Worm (Caenorhabditis elegans) whole organism, dauer: ENCODE data around the gene jmjd-1.2.

Experiments used
- unc-62 ChIP-seq: sonication (generic microtip); optimal IDR thresholded peaks from 2 replicates; lab custom pipeline; 2017; ENCODE audit warnings: missing biosample characterization, missing genetic modification reagents, missing genetic modification characterization

Gene jmjd-1.2

ce11 chrIV:4660151-4661041 lies at the start of gene jmjd-1.2, which contains the start of gene F29B9.11:
jmjd-1.2 (plus strand) TSS chrIV:4660991.
F29B9.11 (minus strand) TSS chrIV:4660201.
- TF ChIP-seq unc-62 = no peak

ce11 chrIV:4611740-4612139 lies 49.1 kb upstream of the jmjd-1.2 start:
- no peak for TF ChIP-seq unc-62

ce11 chrIV:4612597-4612996 lies 48.2 kb upstream of the jmjd-1.2 start:
- no peak for TF ChIP-seq unc-62

DNA sequence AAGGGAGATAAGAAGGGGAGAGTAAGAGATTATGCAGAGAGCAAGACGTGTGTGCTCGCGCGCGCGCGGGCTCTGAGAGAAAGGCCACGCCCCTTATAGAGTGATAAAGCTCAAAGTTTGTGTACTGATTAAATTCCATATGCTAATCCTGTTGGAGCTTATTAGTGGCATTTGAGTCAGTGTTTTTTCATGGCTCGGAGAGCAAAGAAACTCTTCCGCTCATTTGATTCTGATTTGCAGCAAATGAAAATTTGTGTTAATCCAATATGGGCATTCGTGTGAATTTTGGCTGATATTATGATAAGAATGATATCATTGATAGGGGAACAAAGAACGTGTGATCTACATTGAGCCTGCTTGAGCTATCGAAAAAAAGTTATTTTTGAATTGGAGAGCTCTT lies 47.3 kb upstream of the jmjd-1.2 start:
- TF ChIP-seq unc-62 = no peak

ce11 chrIV:4623852-4624251 lies 36.9 kb upstream of the jmjd-1.2 start:
- no peak for TF ChIP-seq unc-62

DNA sequence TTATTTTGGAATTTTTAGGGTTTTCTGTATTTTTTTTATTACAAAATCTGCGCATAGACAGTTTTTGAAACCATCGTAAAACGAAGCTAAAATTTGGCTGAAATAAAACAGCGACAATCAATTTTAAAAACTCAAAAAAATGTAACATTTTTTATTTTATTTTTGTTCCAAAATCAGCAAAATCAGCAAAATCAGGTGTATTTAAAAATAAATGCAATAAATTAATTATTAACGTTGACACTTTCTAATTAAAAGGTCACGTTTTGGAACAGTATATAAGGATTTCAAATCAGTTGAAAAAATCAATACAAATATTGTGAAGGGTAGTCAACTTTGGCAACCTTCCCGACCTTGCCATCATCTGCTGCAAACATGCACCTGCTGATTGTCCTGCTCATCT lies 27.4 kb upstream of the jmjd-1.2 start, which contains the start of gene R105.1:
Gene R105.1, plus strand, starts transcription at position 301 of the 400 bp plus-strand sequence.
- no peak for TF ChIP-seq unc-62

- no peak for TF ChIP-seq unc-62
Measured at ce11 chrIV:4636001-4636400, 24.8 kb upstream of the jmjd-1.2 start, which contains the start of gene R105.5. R105.5 (plus strand) TSS chrIV:4636301.

- TF ChIP-seq unc-62 = no peak
Measured at ce11 chrIV:4637840-4638239, 23.0 kb upstream of the jmjd-1.2 start, which contains the start of gene F19C7.8. F19C7.8 (minus strand) TSS chrIV:4638095.

DNA sequence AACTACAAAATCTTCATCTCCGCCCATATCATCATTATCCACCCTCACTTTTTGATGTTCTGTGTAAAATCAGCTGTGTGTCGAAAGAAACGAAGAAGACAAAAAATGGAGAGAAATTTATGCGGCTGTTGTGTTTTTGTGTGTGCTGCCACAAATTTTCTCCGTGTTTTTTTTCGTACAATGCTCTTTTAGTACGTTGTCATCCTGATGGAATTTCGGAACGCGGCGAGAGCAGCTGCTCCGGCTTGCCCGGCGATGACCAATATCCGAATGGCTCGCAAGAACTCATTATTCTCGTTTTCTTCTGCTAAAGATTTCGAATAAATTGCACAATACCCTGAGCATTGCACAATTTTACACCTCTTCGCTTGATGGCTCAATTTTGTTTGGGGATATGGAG lies 21.4 kb upstream of the jmjd-1.2 start:
- TF ChIP-seq unc-62 = no peak

DNA sequence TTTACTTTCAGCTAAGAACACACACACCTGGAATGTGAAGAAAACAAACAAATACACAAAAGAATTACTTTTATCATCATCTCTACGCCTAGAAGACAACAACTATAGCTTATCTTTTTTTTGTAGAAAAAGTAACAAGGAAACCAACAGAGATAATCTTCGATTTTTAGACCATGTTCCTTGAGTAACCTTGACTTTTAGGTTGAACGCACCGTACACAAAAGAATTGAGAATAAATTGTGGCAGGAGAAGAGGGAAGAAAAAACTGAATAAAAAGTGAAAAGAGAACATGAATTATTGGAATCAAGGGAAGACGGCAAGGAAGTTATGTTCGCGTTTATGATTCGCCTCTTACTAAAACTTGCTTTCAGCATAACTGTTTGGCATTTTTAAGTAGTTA lies 19.9 kb upstream of the jmjd-1.2 start:
- TF ChIP-seq unc-62 = no peak

ce11 chrIV:4643577-4643976 lies 17.2 kb upstream of the jmjd-1.2 start:
- no peak for TF ChIP-seq unc-62

- no peak for TF ChIP-seq unc-62
Measured at ce11 chrIV:4645243-4645642, 15.5 kb upstream of the jmjd-1.2 start.

- TF ChIP-seq unc-62 = no peak
Measured at ce11 chrIV:4647385-4647784, 13.4 kb upstream of the jmjd-1.2 start, which contains the start of gene F29B9.8. F29B9.8 (plus strand) TSS chrIV:4647685.

- no peak for TF ChIP-seq unc-62
Measured at ce11 chrIV:4649460-4649859, 11.3 kb upstream of the jmjd-1.2 start, which contains the start of gene F29B9.7. F29B9.7 (plus strand) TSS chrIV:4649760.

DNA sequence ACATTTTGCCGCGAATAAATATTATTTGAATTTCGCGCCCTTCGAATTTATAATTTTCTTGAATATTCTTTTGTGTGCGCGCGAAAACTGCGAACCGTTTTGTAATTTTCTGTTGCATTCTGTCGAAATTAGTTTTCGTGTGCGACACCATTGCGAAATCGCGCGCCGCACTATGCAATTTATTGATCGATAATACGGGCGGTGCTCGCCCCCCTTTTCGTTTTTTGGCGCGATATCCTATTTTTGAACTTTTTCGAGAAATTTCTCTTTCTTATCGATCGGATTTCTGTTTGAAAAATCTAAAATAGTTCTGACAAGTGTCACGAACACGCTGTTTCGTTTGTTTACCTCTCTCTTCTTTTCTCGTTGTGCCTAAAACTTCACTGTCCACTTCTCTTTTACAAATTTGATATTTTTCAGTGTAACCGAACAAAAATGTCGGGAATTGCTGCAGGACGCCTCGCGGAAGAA lies 10.1 kb upstream of the jmjd-1.2 start, which contains the start of gene ubc-9:
Gene ubc-9, plus strand, starts transcription at position 421 of the 471 bp plus-strand sequence.
- TF ChIP-seq unc-62 = no peak

- TF ChIP-seq unc-62 = no peak
Measured at ce11 chrIV:4652365-4652844, 8.4 kb upstream of the jmjd-1.2 start, which contains the start of gene F29B9.5. F29B9.5 (plus strand) TSS chrIV:4652415.

- no peak for TF ChIP-seq unc-62
Measured at ce11 chrIV:4652962-4653361, 7.8 kb upstream of the jmjd-1.2 start, which contains the start of gene psr-1. psr-1 (plus strand) TSS chrIV:4653262.
